Worm (Caenorhabditis elegans) whole organism, L3 larva: Measurements from ENCODE around the gene cyp-33B1.

Experiments
- R02D3.7 ChIP-seq: fragments of 150-350 bp; optimal IDR thresholded peaks from 2 replicates; lab custom pipeline; 2014; ENCODE audit warnings: missing biosample characterization, missing genetic modification characterization
- ceh-9 ChIP-seq: sonication (generic microtip); optimal IDR thresholded peaks from 2 replicates; lab custom pipeline; 2018; ENCODE audit warnings: missing biosample characterization, missing genetic modification characterization
- egl-27 ChIP-seq: sonication (generic microtip); optimal IDR thresholded peaks from 4 replicates; lab custom pipeline; 2017; ENCODE audit warnings: missing biosample characterization, missing genetic modification reagents, missing genetic modification characterization
- elt-3 ChIP-seq, 3 experiments: fragments of 150-350 bp in 1 of 3; sonication (generic microtip) in 2 of 3; optimal IDR thresholded peaks; 2 replicates in 2 of 3; 4 replicates in 1 of 3; lab custom pipeline; 2014 to 2017; ENCODE audit warnings: missing biosample characterization in 3 of 3, missing genetic modification characterization in 3 of 3
- fos-1 ChIP-seq: fragments of 150-350 bp; optimal IDR thresholded peaks from 2 replicates; lab custom pipeline; 2014; ENCODE audit warnings: missing biosample characterization, missing genetic modification characterization
- nfya-1 ChIP-seq: sonication (generic microtip); optimal IDR thresholded peaks from 2 replicates; lab custom pipeline; 2017; ENCODE audit warnings: missing genetic modification characterization, mild to moderate bottlenecking, missing compliant biosample characterization, antibody characterized with exemption, moderate library complexity; ENCODE audit not compliant: insufficient read depth
- nhr-12 ChIP-seq: fragments of 150-350 bp; optimal IDR thresholded peaks from 2 replicates; lab custom pipeline; 2014; ENCODE audit warnings: missing biosample characterization, missing genetic modification characterization
- nhr-28 ChIP-seq: fragments of 150-350 bp; optimal IDR thresholded peaks from 2 replicates; lab custom pipeline; 2014; ENCODE audit warnings: missing biosample characterization, missing genetic modification characterization
- nhr-76 ChIP-seq: fragments of 150-350 bp; sonication (generic microtip); optimal IDR thresholded peaks from 5 replicates; lab custom pipeline; 2014; ENCODE audit warnings: missing biosample characterization, missing genetic modification characterization
- nhr-77 ChIP-seq: fragments of 150-350 bp; optimal IDR thresholded peaks from 2 replicates; lab custom pipeline; 2014; ENCODE audit warnings: missing biosample characterization, missing genetic modification characterization
- sea-2 ChIP-seq: fragments of 150-350 bp; sonication (generic microtip); optimal IDR thresholded peaks from 4 replicates; lab custom pipeline; 2014; ENCODE audit warnings: missing biosample characterization, missing genetic modification reagents, missing genetic modification characterization
- unc-62 ChIP-seq: fragments of 150-350 bp; sonication (generic microtip); optimal IDR thresholded peaks from 4 replicates; lab custom pipeline; 2014; ENCODE audit warnings: missing biosample characterization, missing genetic modification reagents, missing genetic modification characterization
- ztf-11 ChIP-seq: fragments of 150-350 bp; optimal IDR thresholded peaks from 2 replicates; lab custom pipeline; 2014; ENCODE audit warnings: missing biosample characterization, missing genetic modification characterization
- ztf-4 ChIP-seq: fragments of 150-350 bp; optimal IDR thresholded peaks from 2 replicates; lab custom pipeline; 2014; ENCODE audit warnings: missing biosample characterization, missing genetic modification characterization

DNA sequence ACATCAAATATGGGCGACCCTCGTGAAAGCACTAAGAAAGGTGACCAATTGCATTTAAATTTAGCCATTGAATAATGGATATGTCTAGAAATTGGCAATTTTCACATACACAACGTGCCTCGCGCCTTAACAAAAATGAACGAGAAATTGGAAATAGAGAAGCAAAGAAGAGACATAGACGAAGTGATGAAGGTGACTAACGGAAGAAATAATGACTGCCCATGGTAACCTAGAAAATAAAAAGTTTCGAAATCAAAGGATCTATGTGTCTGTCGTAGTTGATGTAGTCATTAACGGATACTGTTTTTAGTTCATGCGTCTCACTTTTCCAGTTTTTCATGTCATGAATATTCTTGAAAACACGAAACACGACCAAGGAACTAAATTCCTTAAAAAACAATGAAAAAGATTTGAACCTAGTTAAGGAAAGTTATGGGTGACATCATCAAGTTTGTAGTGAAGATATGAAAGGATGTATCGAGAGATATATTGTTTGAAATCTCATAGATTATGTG lies 37.0 kb downstream of the cyp-33B1 start:
- TF ChIP-seq ztf-11 (tag; lab: Kevin White, UChicago): no peak
- TF ChIP-seq nhr-28 (tag; lab: Kevin White, UChicago): no peak
- no peak for TF ChIP-seq nhr-12
- TF ChIP-seq nhr-76 (tag; lab: Kevin White, UChicago): no peak
- TF ChIP-seq ceh-9: no peak
- TF ChIP-seq unc-62 (GFP tag; lab: Kevin White, UChicago): no peak
- TF ChIP-seq nhr-77: no peak
- TF ChIP-seq R02D3.7 (tag; lab: Kevin White, UChicago): no peak
- no peak for TF ChIP-seq elt-3 (tag; optimal IDR thresholded peaks at IDR 0.05; lab: Kevin White, UChicago)
- TF ChIP-seq nfya-1 (tag; lab: Kevin White, UChicago): no peak
- TF ChIP-seq egl-27 (tag; lab: Kevin White, UChicago): no peak
- no peak for TF ChIP-seq ztf-4 (tag; lab: Kevin White, UChicago)
- no peak for TF ChIP-seq sea-2 (GFP tag; lab: Kevin White, UChicago)
- TF ChIP-seq fos-1: no peak
